Fruit fly (Drosophila melanogaster): Measurements from ENCODE around the gene eIF4E4.

Gene eIF4E4

dm6 chr3L:6708995-6709606 is 43.7 kb upstream of the eIF4E4 start (continued):
- TF ChIP-seq psq (GFP tag; optimal IDR thresholded peaks at IDR 0.05) (peak; percentile 24), CG6654 (GFP tag; optimal IDR thresholded peaks at IDR 0.05) (peak; percentile 78), CG16813 (GFP tag; IDR thresholded peaks at IDR 0.05; ENCODE audit: partially characterized antibody) (no peak), ftz-f1 (GFP tag; optimal IDR thresholded peaks at IDR 0.05) (peak; percentile 48), Dbx (GFP tag; IDR thresholded peaks at IDR 0.05) (peak; percentile 88), Hand (GFP tag; optimal IDR thresholded peaks at IDR 0.05) (peak; percentile 67), nau (GFP tag; optimal IDR thresholded peaks at IDR 0.05) (peak; percentile 88), Six4 (GFP tag; optimal IDR thresholded peaks at IDR 0.05) (peak; percentile 77), ewg (GFP tag; optimal IDR thresholded peaks at IDR 0.05) (peak; percentile 70), shn (GFP tag; optimal IDR thresholded peaks at IDR 0.05) (peak; percentile 13), odd (GFP tag; optimal IDR thresholded peaks at IDR 0.05) (peak; percentile 82), Oaz (GFP tag; IDR thresholded peaks at IDR 0.05) (peak; percentile 79), Opbp (GFP tag; IDR thresholded peaks at IDR 0.05; ENCODE audit: partially characterized antibody) (no peak), CG14860 (GFP tag; IDR thresholded peaks at IDR 0.05; ENCODE audit: partially characterized antibody) (no peak), ab (GFP tag; optimal IDR thresholded peaks at IDR 0.05) (no peak), al (GFP tag; IDR thresholded peaks at IDR 0.05) (peak; percentile 82), Ets65A (GFP tag) (peak; percentile 97), usp (GFP tag; optimal IDR thresholded peaks at IDR 0.05) (no peak), CG13296 (GFP tag; optimal IDR thresholded peaks at IDR 0.05) (peak; percentile 89), Dip2 (GFP tag; IDR thresholded peaks at IDR 0.05) (no peak), stwl (tag; optimal IDR thresholded peaks at IDR 0.05) (peak; percentile 61), bbx (GFP tag; IDR thresholded peaks at IDR 0.05; ENCODE audit: partially characterized antibody) (no peak), CG1603 (tag; optimal IDR thresholded peaks at IDR 0.05) (peak; percentile 84), Sox102F (GFP tag; optimal IDR thresholded peaks at IDR 0.05) (peak; percentile 79), Ets97D (GFP tag; optimal IDR thresholded peaks at IDR 0.05) (peak; percentile 100), bigmax (GFP tag; optimal IDR thresholded peaks at IDR 0.05) (peak; percentile 76), CG11398 (GFP tag; optimal IDR thresholded peaks at IDR 0.05) (peak; percentile 50), gfzf (GFP tag; optimal IDR thresholded peaks at IDR 0.05) (no peak), seq (GFP tag; IDR thresholded peaks at IDR 0.05) (peak; percentile 72), az2 (GFP tag; optimal IDR thresholded peaks at IDR 0.05) (peak; percentile 76), slp2 (GFP tag; optimal IDR thresholded peaks at IDR 0.05) (peak; percentile 80), CG17359 (tag; optimal IDR thresholded peaks at IDR 0.05) (peak; percentile 90), CG12236 (GFP tag; optimal IDR thresholded peaks at IDR 0.05) (peak; percentile 26), lilli (GFP tag; optimal IDR thresholded peaks at IDR 0.05) (peak; percentile 68), CG6854 (GFP tag; optimal IDR thresholded peaks at IDR 0.05) (peak; percentile 90), CG2199 (GFP tag; IDR thresholded peaks at IDR 0.05) (peak; percentile 97), CG12744 (GFP tag; optimal IDR thresholded peaks at IDR 0.05) (peak; percentile 81), aop (GFP tag; IDR thresholded peaks at IDR 0.05) (no peak), CG15479 (GFP tag; optimal IDR thresholded peaks at IDR 0.05) (no peak), schlank (tag; optimal IDR thresholded peaks at IDR 0.05) (peak; percentile 92), Ada2b (GFP tag; IDR thresholded peaks at IDR 0.05) (peak; percentile 72; the same call in 1 of the 2 replicates), corto (GFP tag; optimal IDR thresholded peaks at IDR 0.05) (no peak), hb (GFP tag; IDR thresholded peaks at IDR 0.05; ENCODE audit: partially characterized antibody) (no peak), Adf1 (GFP tag; IDR thresholded peaks at IDR 0.05) (peak; percentile 45), tup (GFP tag; optimal IDR thresholded peaks at IDR 0.05) (no peak), H15 (GFP tag; IDR thresholded peaks at IDR 0.05) (peak; percentile 89), BtbVII (GFP tag; optimal IDR thresholded peaks at IDR 0.05) (peak; percentile 87), CG30431 (GFP tag; optimal IDR thresholded peaks at IDR 0.05) (peak; percentile 63), nom (GFP tag; optimal IDR thresholded peaks at IDR 0.05) (no peak), CG3065 (GFP tag; optimal IDR thresholded peaks at IDR 0.05) (peak; percentile 46)

Measured in whole organism, embryonic.